Worm (Caenorhabditis elegans) whole organism, L4 larva: ENCODE results near the gene nhr-123.

Experiments
- ama-1 ChIP-seq: fragments of 150-350 bp; optimal IDR thresholded peaks from 2 replicates; lab custom pipeline; 2014; ENCODE audit warnings: inconsistent platforms, mixed read lengths
- unc-130 ChIP-seq: sonication (generic microtip); optimal IDR thresholded peaks from 2 replicates; lab custom pipeline; 2016; ENCODE audit warnings: missing genetic modification reagents, missing genetic modification characterization, missing compliant biosample characterization

DNA sequence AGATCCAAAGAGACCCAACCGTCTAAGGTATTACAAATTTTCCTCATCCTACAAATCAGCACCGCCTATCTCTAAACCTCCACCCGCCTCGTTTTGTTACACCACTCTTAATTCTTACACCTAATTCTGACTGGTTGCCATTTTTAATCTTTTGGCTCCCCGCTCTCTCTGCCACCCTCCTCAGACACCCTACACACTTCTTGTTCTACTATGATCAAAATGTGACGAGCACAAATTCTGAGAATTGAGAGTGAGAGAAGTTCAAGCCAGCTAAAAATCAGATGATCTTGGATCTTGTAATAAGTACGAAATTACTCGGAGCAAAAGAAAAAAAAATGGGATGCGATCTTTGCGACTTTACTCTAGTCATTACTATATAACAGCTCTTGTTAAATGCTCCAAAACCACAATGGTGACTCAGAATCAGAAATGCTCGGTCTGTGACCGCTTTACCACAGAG is 47.0 kb upstream of the nhr-123 start, which contains the start of gene nhr-252:
- TF ChIP-seq ama-1 (lab: Kevin White, UChicago): no peak
- no peak for TF ChIP-seq unc-130 (GFP tag; lab: Kevin White, UChicago)
